Worm (Caenorhabditis elegans): Measurements from ENCODE around the gene mrps-21.

DNA sequence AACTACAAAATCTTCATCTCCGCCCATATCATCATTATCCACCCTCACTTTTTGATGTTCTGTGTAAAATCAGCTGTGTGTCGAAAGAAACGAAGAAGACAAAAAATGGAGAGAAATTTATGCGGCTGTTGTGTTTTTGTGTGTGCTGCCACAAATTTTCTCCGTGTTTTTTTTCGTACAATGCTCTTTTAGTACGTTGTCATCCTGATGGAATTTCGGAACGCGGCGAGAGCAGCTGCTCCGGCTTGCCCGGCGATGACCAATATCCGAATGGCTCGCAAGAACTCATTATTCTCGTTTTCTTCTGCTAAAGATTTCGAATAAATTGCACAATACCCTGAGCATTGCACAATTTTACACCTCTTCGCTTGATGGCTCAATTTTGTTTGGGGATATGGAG lies 20.0 kb downstream of the mrps-21 start:
- TF ChIP-seq med-1 (GFP tag; optimal IDR thresholded peaks at IDR 0.05; ENCODE audit: insufficient read depth) (no peak), klf-2 (GFP tag; conservative IDR thresholded peaks at IDR 0.05) (no peak), T22C8.4 (GFP tag; IDR thresholded peaks at IDR 0.05) (no peak), ztf-23 (GFP tag; IDR thresholded peaks at IDR 0.05) (no peak), cog-1 (tag; optimal IDR thresholded peaks at IDR 0.05) (no peak), tab-1 (GFP tag; IDR thresholded peaks at IDR 0.05) (no peak), flt-1 (GFP tag; IDR thresholded peaks at IDR 0.05) (no peak), ztf-29 (GFP tag; IDR thresholded peaks at IDR 0.05) (no peak), ref-1 (GFP tag; conservative IDR thresholded peaks at IDR 0.05) (no peak)
